Fruit fly (Drosophila melanogaster) whole organism, embryonic: Measurements from ENCODE around the gene CG6178.

Experiments
- Adf1 ChIP-seq: fragments of 200-800 bp; sonication (Bioruptor generic); IDR thresholded peaks from 2 replicates; pipeline ENCODE4 v1.3.6; 2022; ENCODE audit warnings: missing biosample characterization, missing genetic modification characterization
- BEAF-32 ChIP-seq: fragments of 200-800 bp; sonication (Bioruptor generic); optimal IDR thresholded peaks from 3 replicates; lab custom pipeline; 2017; ENCODE audit warnings: missing biosample characterization, missing genetic modification characterization, mild to moderate bottlenecking, moderate library complexity, missing genetic modification reagents
- Bdp1 ChIP-seq: fragments of 200-800 bp; sonication (Bioruptor generic); optimal IDR thresholded peaks from 3 replicates; lab custom pipeline; 2016; ENCODE audit warnings: missing biosample characterization, missing genetic modification characterization
- CG10147 ChIP-seq: fragments of 200-800 bp; sonication (Bioruptor generic); optimal IDR thresholded peaks from 2 replicates; lab custom pipeline; 2019; ENCODE audit warnings: missing biosample characterization, mild to moderate bottlenecking, missing genetic modification characterization, moderate library complexity
- CG11093 ChIP-seq: fragments of 200-800 bp; sonication (Bioruptor generic); IDR thresholded peaks from 3 replicates; pipeline ENCODE4 v1.3.6; 2022; ENCODE audit warnings: missing biosample characterization, missing genetic modification characterization
- CG11398 ChIP-seq: fragments of 200-800 bp; sonication (Bioruptor generic); optimal IDR thresholded peaks from 2 replicates; lab custom pipeline; 2016; ENCODE audit warnings: missing biosample characterization, missing genetic modification characterization
- CG11456 ChIP-seq: fragments of 200-800 bp; sonication (Bioruptor generic); IDR thresholded peaks from 3 replicates; pipeline ENCODE4 v1.3.6; 2022; ENCODE audit warnings: missing biosample characterization, missing genetic modification characterization
- CG1233 ChIP-seq: fragments of 200-800 bp; sonication (Bioruptor generic); optimal IDR thresholded peaks from 4 replicates; lab custom pipeline; 2018; ENCODE audit warnings: missing biosample characterization, mild to moderate bottlenecking, missing genetic modification characterization
- CG12942 ChIP-seq: fragments of 200-800 bp; sonication (Bioruptor generic); optimal IDR thresholded peaks from 3 replicates; lab custom pipeline; 2016; ENCODE audit warnings: missing biosample characterization, missing genetic modification characterization
- CG14441 ChIP-seq: fragments of 200-800 bp; sonication (Bioruptor generic); IDR thresholded peaks from 2 replicates; pipeline ENCODE4 v1.3.6; 2022; ENCODE audit warnings: missing biosample characterization, missing genetic modification characterization
- CG1647 ChIP-seq: fragments of 200-800 bp; sonication (Bioruptor generic); optimal IDR thresholded peaks from 3 replicates; lab custom pipeline; 2016; ENCODE audit warnings: missing biosample characterization, missing genetic modification characterization
- CG16863 ChIP-seq: fragments of 200-800 bp; sonication (Bioruptor generic); optimal IDR thresholded peaks from 3 replicates; lab custom pipeline; 2016; ENCODE audit warnings: missing biosample characterization, missing genetic modification characterization
- CG17568 ChIP-seq: fragments of 200-800 bp; sonication (Bioruptor generic); optimal IDR thresholded peaks from 2 replicates; lab custom pipeline; 2018; ENCODE audit warnings: missing biosample characterization, mild to moderate bottlenecking, missing genetic modification characterization, moderate library complexity
- CG18599 ChIP-seq: fragments of 200-800 bp; sonication (Bioruptor generic); optimal IDR thresholded peaks from 3 replicates; lab custom pipeline; 2017; ENCODE audit warnings: missing biosample characterization, missing genetic modification characterization, mild to moderate bottlenecking, moderate library complexity, missing genetic modification reagents
- CG2202 ChIP-seq: fragments of 200-800 bp; sonication (Bioruptor generic); optimal IDR thresholded peaks from 2 replicates; lab custom pipeline; 2018; ENCODE audit warnings: missing biosample characterization, mild to moderate bottlenecking, missing genetic modification characterization
- CG30020 ChIP-seq: fragments of 200-800 bp; optimal IDR thresholded peaks from 2 replicates; lab custom pipeline; 2019; ENCODE audit warnings: missing biosample characterization, mild to moderate bottlenecking, missing genetic modification characterization, moderate library complexity
- CG3163 ChIP-seq: fragments of 200-800 bp; sonication (Bioruptor generic); optimal IDR thresholded peaks from 3 replicates; lab custom pipeline; 2016; ENCODE audit warnings: missing biosample characterization, missing genetic modification characterization
- CG3407 ChIP-seq: fragments of 200-800 bp; sonication (Bioruptor generic); optimal IDR thresholded peaks from 2 replicates; lab custom pipeline; 2018; ENCODE audit warnings: missing biosample characterization, mild to moderate bottlenecking, missing genetic modification characterization
- CG4360 ChIP-seq: fragments of 200-800 bp; sonication (Bioruptor generic); IDR thresholded peaks from 2 replicates; pipeline ENCODE4 v1.3.6; 2022; ENCODE audit warnings: missing biosample characterization, missing genetic modification characterization
- CG43689 ChIP-seq: fragments of 200-800 bp; sonication (Bioruptor generic); IDR thresholded peaks from 2 replicates; pipeline ENCODE4 v1.3.6; 2022; ENCODE audit warnings: missing biosample characterization, missing genetic modification characterization
- CG4424 ChIP-seq: fragments of 200-800 bp; sonication (Bioruptor generic); optimal IDR thresholded peaks from 3 replicates; lab custom pipeline; 2016; ENCODE audit warnings: missing biosample characterization, missing genetic modification characterization
- CG4617 ChIP-seq: fragments of 200-800 bp; sonication (Bioruptor generic); optimal IDR thresholded peaks from 3 replicates; lab custom pipeline; 2016; ENCODE audit warnings: missing biosample characterization, missing genetic modification characterization, borderline replicate concordance
- CG7372 ChIP-seq: fragments of 200-800 bp; sonication (Bioruptor generic); IDR thresholded peaks from 2 replicates; pipeline ENCODE4 v1.3.6; 2022; ENCODE audit warnings: missing biosample characterization, missing genetic modification characterization
- CG7745 ChIP-seq: fragments of 200-800 bp; sonication (Bioruptor generic); optimal IDR thresholded peaks from 2 replicates; lab custom pipeline; 2018; ENCODE audit warnings: missing biosample characterization, mild to moderate bottlenecking, missing genetic modification characterization, moderate library complexity
- CG7963 ChIP-seq: fragments of 200-800 bp; sonication (Bioruptor generic); IDR thresholded peaks from 3 replicates; pipeline ENCODE4 v1.3.6; 2022; ENCODE audit warnings: missing biosample characterization, missing genetic modification characterization; ENCODE audit not compliant: partially characterized antibody
- CG8944 ChIP-seq: fragments of 200-800 bp; sonication (Bioruptor generic); optimal IDR thresholded peaks from 3 replicates; lab custom pipeline; 2016; ENCODE audit warnings: missing biosample characterization, missing genetic modification characterization
- Deaf1 ChIP-seq: fragments of 200-800 bp; optimal IDR thresholded peaks from 3 replicates; lab custom pipeline; 2019; ENCODE audit warnings: missing biosample characterization, mild to moderate bottlenecking, missing genetic modification characterization, moderate library complexity
- ERR ChIP-seq: fragments of 200-800 bp; sonication (Bioruptor generic); optimal IDR thresholded peaks from 2 replicates; lab custom pipeline; 2016; ENCODE audit warnings: missing biosample characterization, missing genetic modification characterization
- Fer3 ChIP-seq: fragments of 200-800 bp; sonication (Bioruptor generic); optimal IDR thresholded peaks from 2 replicates; lab custom pipeline; 2018; ENCODE audit warnings: missing biosample characterization, mild to moderate bottlenecking, missing genetic modification characterization, moderate library complexity
- Jarid2 ChIP-seq: fragments of 200-800 bp; sonication (Bioruptor generic); optimal IDR thresholded peaks from 3 replicates; lab custom pipeline; 2017; ENCODE audit warnings: mild to moderate bottlenecking, missing biosample characterization, missing genetic modification reagents, missing genetic modification characterization
- NFAT ChIP-seq: fragments of 200-800 bp; sonication (Bioruptor generic); IDR thresholded peaks from 2 replicates; pipeline ENCODE4 v1.3.6; 2022; ENCODE audit warnings: missing biosample characterization, missing genetic modification characterization
- Six4 ChIP-seq: fragments of 200-800 bp; sonication (Bioruptor generic); optimal IDR thresholded peaks from 2 replicates; lab custom pipeline; 2016; ENCODE audit warnings: missing biosample characterization, missing genetic modification characterization
- Spps ChIP-seq: fragments of 200-800 bp; sonication (Bioruptor generic); optimal IDR thresholded peaks from 2 replicates; lab custom pipeline; 2018; ENCODE audit warnings: missing biosample characterization, mild to moderate bottlenecking, missing genetic modification characterization
- al ChIP-seq: fragments of 200-800 bp; sonication (Bioruptor generic); IDR thresholded peaks from 2 replicates; pipeline ENCODE4 v1.3.6; 2022; ENCODE audit warnings: missing biosample characterization, missing genetic modification characterization
- bsh ChIP-seq, 2 experiments: fragments of 200-800 bp; sonication (Bioruptor generic); optimal IDR thresholded peaks; 2 replicates each; lab custom pipeline; 2017 to 2018; ENCODE audit warnings: mild to moderate bottlenecking in 2 of 2, missing biosample characterization in 2 of 2, missing genetic modification characterization in 2 of 2, moderate library complexity in 1 of 2
- cato ChIP-seq: fragments of 200-800 bp; sonication (Bioruptor generic); optimal IDR thresholded peaks from 2 replicates; lab custom pipeline; 2016; ENCODE audit warnings: missing biosample characterization, missing genetic modification characterization, borderline replicate concordance
- cg ChIP-seq: fragments of 200-800 bp; sonication (Bioruptor generic); optimal IDR thresholded peaks from 3 replicates; lab custom pipeline; 2019; ENCODE audit warnings: missing biosample characterization, mild to moderate bottlenecking, missing genetic modification characterization, moderate library complexity
- dati ChIP-seq: fragments of 200-800 bp; sonication (Bioruptor generic); IDR thresholded peaks from 2 replicates; pipeline ENCODE4 v1.3.6; 2022; ENCODE audit warnings: missing biosample characterization, missing genetic modification characterization
- dmrt99B ChIP-seq: fragments of 200-800 bp; sonication (Bioruptor generic); optimal IDR thresholded peaks from 2 replicates; lab custom pipeline; 2018; ENCODE audit warnings: missing biosample characterization, mild to moderate bottlenecking, missing genetic modification characterization, moderate library complexity
- eve ChIP-seq, 2 experiments: fragments of >200 bp; optimal IDR thresholded peaks; 2 replicates each; lab custom pipeline; 2017; ENCODE audit warnings: missing biosample characterization in 2 of 2, missing genetic modification characterization in 2 of 2
- fd3F ChIP-seq: fragments of 200-800 bp; sonication (Bioruptor generic); optimal IDR thresholded peaks from 2 replicates; lab custom pipeline; 2018; ENCODE audit warnings: missing biosample characterization, mild to moderate bottlenecking, missing genetic modification characterization, moderate library complexity
- fd96Cb ChIP-seq: fragments of 200-800 bp; sonication (Bioruptor generic); optimal IDR thresholded peaks from 2 replicates; lab custom pipeline; 2018; ENCODE audit warnings: missing biosample characterization, mild to moderate bottlenecking, missing genetic modification characterization, moderate library complexity
- gce ChIP-seq: fragments of 200-800 bp; sonication (Bioruptor generic); IDR thresholded peaks from 3 replicates; pipeline ENCODE4 v1.3.6; 2022; ENCODE audit warnings: missing biosample characterization, missing genetic modification characterization
- gcm ChIP-seq: fragments of 200-800 bp; sonication (Bioruptor generic); optimal IDR thresholded peaks from 2 replicates; lab custom pipeline; 2019; ENCODE audit warnings: missing biosample characterization, mild to moderate bottlenecking, missing genetic modification characterization, moderate library complexity
- h ChIP-seq: fragments of >200 bp; optimal IDR thresholded peaks from 2 replicates; lab custom pipeline; 2017
- nerfin-2 ChIP-seq: fragments of 200-800 bp; sonication (Bioruptor generic); IDR thresholded peaks from 2 replicates; pipeline ENCODE4 v1.3.6; 2022; ENCODE audit warnings: missing biosample characterization, missing genetic modification characterization; ENCODE audit not compliant: partially characterized antibody
- pb ChIP-seq: fragments of 200-800 bp; sonication (Bioruptor generic); optimal IDR thresholded peaks from 3 replicates; lab custom pipeline; 2016; ENCODE audit warnings: missing biosample characterization, missing genetic modification characterization
- ranshi ChIP-seq: fragments of 200-800 bp; sonication (Bioruptor generic); IDR thresholded peaks from 2 replicates; pipeline ENCODE4 v1.3.6; 2022; ENCODE audit warnings: missing biosample characterization, missing genetic modification characterization
- tgo ChIP-seq: fragments of 200-800 bp; sonication (Bioruptor generic); IDR thresholded peaks from 3 replicates; pipeline ENCODE4 v1.3.6; 2022; ENCODE audit warnings: missing biosample characterization, missing genetic modification characterization
- tup ChIP-seq: fragments of 200-800 bp; sonication (Bioruptor generic); optimal IDR thresholded peaks from 2 replicates; lab custom pipeline; 2016; ENCODE audit warnings: missing biosample characterization, mild to moderate bottlenecking, missing genetic modification characterization, moderate library complexity
- z ChIP-seq: fragments of 200-800 bp; sonication (Bioruptor generic); IDR thresholded peaks from 3 replicates; pipeline ENCODE4 v1.3.6; 2022; ENCODE audit warnings: missing biosample characterization, missing genetic modification characterization

CG6178 gene

DNA sequence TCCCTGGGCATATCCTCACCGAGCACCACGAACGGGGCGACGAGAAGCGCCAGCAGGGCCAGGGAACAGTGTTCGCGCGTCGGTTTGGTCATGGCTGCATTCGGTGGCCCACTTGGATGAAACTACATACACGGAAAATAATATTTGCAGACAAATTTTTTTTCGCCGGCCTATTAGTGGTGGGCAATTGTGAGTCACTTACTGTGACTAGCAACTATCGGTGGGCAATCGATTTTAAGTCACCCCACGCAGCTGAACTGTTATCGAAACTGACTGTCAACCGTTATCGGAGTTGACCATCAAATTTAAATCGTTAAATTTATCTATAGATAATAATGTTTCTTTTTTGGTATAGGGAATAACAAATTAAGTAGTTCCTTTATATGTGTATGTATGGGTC is 17.2 kb downstream of the CG6178 start, which contains the start of gene CG5510 (continued):
- peak; percentile 31 for TF ChIP-seq CG10147
- TF ChIP-seq dmrt99B = no peak
- TF ChIP-seq fd3F (GFP tag; lab: Kevin White, UChicago) = peak; percentile 1
- TF ChIP-seq ERR (GFP tag; lab: Kevin White, UChicago) = peak; percentile 4
- TF ChIP-seq CG11093 (GFP tag; lab: Robert Waterston, UW) = no peak
- TF ChIP-seq CG7372 = no peak
- no peak for TF ChIP-seq CG30020
- no peak for TF ChIP-seq dati (GFP tag; lab: Robert Waterston, UW)
- peak; percentile 66; the same call in 2 of the 3 replicates for TF ChIP-seq CG11456 (GFP tag; lab: Robert Waterston, UW)
- no peak for TF ChIP-seq pb (GFP tag; lab: Kevin White, UChicago)
- no peak for TF ChIP-seq h (lab: Kevin White, UChicago)
- TF ChIP-seq cato (GFP tag; lab: Kevin White, UChicago) = no peak
- peak; percentile 45 for TF ChIP-seq CG3163 (GFP tag; lab: Kevin White, UChicago)
- no peak for TF ChIP-seq CG4360
- peak; percentile 98 for TF ChIP-seq CG7963 (GFP tag; lab: Robert Waterston, UW)
- TF ChIP-seq gce (GFP tag; lab: Robert Waterston, UW) = no peak
- peak in 1 of 2 experiments; percentile 45 for TF ChIP-seq bsh (GFP tag; optimal IDR thresholded peaks at IDR 0.05; lab: Kevin White, UChicago)
- TF ChIP-seq CG2202 (tag; lab: Kevin White, UChicago) = no peak
- TF ChIP-seq CG4617 (GFP tag; lab: Kevin White, UChicago) = peak; percentile 72
- peak; percentile 20; the same call in 1 of the 3 replicates for TF ChIP-seq tgo (GFP tag; lab: Robert Waterston, UW)
- TF ChIP-seq CG18599 (GFP tag; lab: Kevin White, UChicago) = no peak
- TF ChIP-seq CG17568 (GFP tag; lab: Kevin White, UChicago) = no peak
- peak; percentile 8 for TF ChIP-seq Fer3 (tag; lab: Kevin White, UChicago)
- TF ChIP-seq gcm (GFP tag; lab: Kevin White, UChicago) = no peak
- TF ChIP-seq BEAF-32 = peak; percentile 98
- no peak for TF ChIP-seq CG3407 (GFP tag; lab: Kevin White, UChicago)
- TF ChIP-seq fd96Cb (tag; lab: Kevin White, UChicago) = no peak
- TF ChIP-seq CG8944 (GFP tag; lab: Kevin White, UChicago) = peak; percentile 62
- TF ChIP-seq CG1233 (GFP tag; lab: Kevin White, UChicago) = no peak
- 0 out of 2 replicates have a peak, but pooled peaks have one; percentile 10 for TF ChIP-seq CG14441 (GFP tag; lab: Robert Waterston, UW)
- TF ChIP-seq nerfin-2 = peak; percentile 98
- TF ChIP-seq ranshi (GFP tag; lab: Robert Waterston, UW) = peak; percentile 55; the same call in 1 of the 2 replicates
- peak; percentile 19 for TF ChIP-seq CG4424 (GFP tag; lab: Kevin White, UChicago)
- TF ChIP-seq CG7745 = no peak
- no peak for TF ChIP-seq z (GFP tag; lab: Robert Waterston, UW)
- no peak for TF ChIP-seq cg
- TF ChIP-seq al (GFP tag; lab: Robert Waterston, UW) = no peak
- TF ChIP-seq CG16863 (GFP tag; lab: Kevin White, UChicago) = no peak
- peak; percentile 5 for TF ChIP-seq Spps (tag; lab: Kevin White, UChicago)
- TF ChIP-seq Jarid2 (GFP tag; lab: Kevin White, UChicago) = no peak
- no peak for TF ChIP-seq Deaf1
- no peak for TF ChIP-seq eve (GFP tag; optimal IDR thresholded peaks at IDR 0.05; lab: Kevin White, UChicago)
- peak; percentile 83 for TF ChIP-seq NFAT (GFP tag; lab: Robert Waterston, UW)
- TF ChIP-seq CG43689 = no peak
- TF ChIP-seq CG1647 (GFP tag; lab: Kevin White, UChicago) = no peak
- TF ChIP-seq Adf1 (GFP tag; lab: Robert Waterston, UW) = peak; percentile 38; the same call in 1 of the 2 replicates
- no peak for TF ChIP-seq tup (GFP tag; lab: Kevin White, UChicago)
- no peak for TF ChIP-seq CG11398 (GFP tag; lab: Kevin White, UChicago)
- TF ChIP-seq Bdp1 (GFP tag; lab: Kevin White, UChicago) = peak; percentile 12
- TF ChIP-seq CG12942 (GFP tag; lab: Kevin White, UChicago) = peak; percentile 26
- TF ChIP-seq Six4 (GFP tag; lab: Kevin White, UChicago) = no peak
